Fruit fly (Drosophila melanogaster) Kc167 (cell line): ENCODE results near the gene CG43703.

Experiments
- Myc ChIP-seq: fragments of >200 bp; optimal IDR thresholded peaks from 2 replicates; lab custom pipeline; 2017; ENCODE audit warnings: missing external identifiers
- Sin3A ChIP-seq: fragments of >200 bp; optimal IDR thresholded peaks from 2 replicates; lab custom pipeline; 2018; ENCODE audit warnings: missing external identifiers
- h ChIP-seq: fragments of >200 bp; optimal IDR thresholded peaks from 3 replicates; lab custom pipeline; 2018; ENCODE audit warnings: missing external identifiers
- insv ChIP-seq: fragments of >200 bp; optimal IDR thresholded peaks from 3 replicates; lab custom pipeline; 2018; ENCODE audit warnings: missing external identifiers
- psq ChIP-seq: fragments of >200 bp; optimal IDR thresholded peaks from 2 replicates; lab custom pipeline; 2017; ENCODE audit warnings: missing external identifiers
- ttk ChIP-seq: sonication (Bioruptor generic); optimal IDR thresholded peaks from 2 replicates; lab custom pipeline; 2017; ENCODE audit warnings: missing external identifiers

CG43703 gene

dm6 chr2L:3789290-3790067 lies 24.2 kb downstream of the CG43703 start:
- TF ChIP-seq ttk (lab: Kevin White, UChicago) = no peak
- TF ChIP-seq Sin3A (lab: Kevin White, UChicago) = no peak
- no peak for TF ChIP-seq psq (lab: Kevin White, UChicago)
- no peak for TF ChIP-seq insv
- TF ChIP-seq Myc (lab: Kevin White, UChicago) = no peak
- no peak for TF ChIP-seq h

- no peak for TF ChIP-seq Sin3A (lab: Kevin White, UChicago)
- TF ChIP-seq psq (lab: Kevin White, UChicago) = no peak
- no peak for TF ChIP-seq h
- no peak for TF ChIP-seq Myc (lab: Kevin White, UChicago)
- TF ChIP-seq insv = no peak
- no peak for TF ChIP-seq ttk (lab: Kevin White, UChicago)
Measured at dm6 chr2L:3791629-3792028, 26.3 kb downstream of the CG43703 start.

- no peak for TF ChIP-seq Myc (lab: Kevin White, UChicago)
- no peak for TF ChIP-seq h
- TF ChIP-seq psq (lab: Kevin White, UChicago) = no peak
- TF ChIP-seq insv = no peak
- no peak for TF ChIP-seq Sin3A (lab: Kevin White, UChicago)
- TF ChIP-seq ttk (lab: Kevin White, UChicago) = no peak
Measured at dm6 chr2L:3802818-3803456, 37.6 kb downstream of the CG43703 start.

- TF ChIP-seq Sin3A (lab: Kevin White, UChicago) (no peak), psq (lab: Kevin White, UChicago) (no peak), insv (no peak), ttk (lab: Kevin White, UChicago) (no peak), h (no peak), Myc (lab: Kevin White, UChicago) (no peak)
Measured at dm6 chr2L:3803466-3804143, 38.3 kb downstream of the CG43703 start, which contains the start of gene Reph. Reph (plus strand) TSS chr2L:3803545.

dm6 chr2L:3804641-3805273 lies 39.5 kb downstream of the CG43703 start:
- TF ChIP-seq Sin3A (lab: Kevin White, UChicago) (no peak), Myc (lab: Kevin White, UChicago) (no peak), insv (no peak), psq (lab: Kevin White, UChicago) (no peak), ttk (lab: Kevin White, UChicago) (no peak), h (no peak)

- TF ChIP-seq insv (no peak), Myc (lab: Kevin White, UChicago) (no peak), psq (lab: Kevin White, UChicago) (no peak), h (no peak), Sin3A (lab: Kevin White, UChicago) (no peak)
Measured at dm6 chr2L:3805274-3806196, 40.2 kb downstream of the CG43703 start.

DNA sequence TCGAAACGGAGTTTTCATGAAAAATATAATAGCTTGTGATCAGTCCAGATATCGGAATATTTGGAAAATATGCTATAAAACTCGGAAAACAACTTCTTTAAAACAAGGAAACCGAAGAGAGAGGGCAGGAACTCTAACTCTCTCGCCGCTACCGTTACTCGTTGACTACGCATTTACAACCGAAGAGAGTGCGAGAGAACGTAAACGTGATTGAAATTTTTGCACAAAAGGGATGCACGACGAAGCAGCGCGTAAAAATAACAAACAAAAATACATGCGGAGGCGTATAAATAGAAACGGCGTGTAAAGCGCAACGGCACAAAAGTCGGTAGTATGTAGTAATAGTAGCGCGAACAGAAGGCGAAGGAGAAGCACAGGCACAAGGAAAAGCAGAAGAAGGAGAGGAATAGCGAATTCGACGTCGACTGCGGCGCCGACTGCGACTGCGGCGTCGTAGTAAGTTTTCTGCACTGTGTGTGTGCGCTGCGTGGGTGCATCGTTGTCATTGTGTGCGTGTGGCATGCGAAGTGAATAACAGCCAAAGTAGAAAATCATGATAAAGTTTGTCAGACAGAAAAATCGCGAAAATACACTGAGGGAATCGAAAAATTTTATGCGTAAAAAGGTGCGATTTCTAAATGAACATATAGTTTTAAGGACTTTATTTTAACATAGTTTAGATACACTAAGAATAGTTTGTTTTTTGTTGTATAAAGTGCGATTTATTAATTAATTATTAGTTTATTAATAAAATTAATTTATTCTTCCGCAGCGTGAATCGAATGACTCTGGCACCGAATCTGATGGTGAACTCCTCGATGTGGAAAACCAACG lies 41.1 kb downstream of the CG43703 start:
- TF ChIP-seq Sin3A (lab: Kevin White, UChicago) (no peak), Myc (lab: Kevin White, UChicago) (no peak), psq (lab: Kevin White, UChicago) (no peak), insv (no peak), h (no peak), ttk (lab: Kevin White, UChicago) (no peak)

- no peak for TF ChIP-seq h
- TF ChIP-seq Myc (lab: Kevin White, UChicago) = no peak
- no peak for TF ChIP-seq ttk (lab: Kevin White, UChicago)
- TF ChIP-seq Sin3A (lab: Kevin White, UChicago) = no peak
- TF ChIP-seq insv = no peak
- TF ChIP-seq psq (lab: Kevin White, UChicago) = no peak
Measured at dm6 chr2L:3813255-3813875, 48.1 kb downstream of the CG43703 start, which contains the start of gene CG3407. CG3407 (minus strand) TSS chr2L:3813410.

- TF ChIP-seq h (no peak), insv (no peak), psq (lab: Kevin White, UChicago) (no peak), Sin3A (lab: Kevin White, UChicago) (no peak), ttk (lab: Kevin White, UChicago) (no peak), Myc (lab: Kevin White, UChicago) (no peak)
Measured at dm6 chr2L:3814163-3814562, 48.9 kb downstream of the CG43703 start.
